Worm (Caenorhabditis elegans) whole organism, L3 larva: ENCODE data around the gene fbxb-106.

Experiments
- R02D3.7 ChIP-seq: fragments of 150-350 bp; optimal IDR thresholded peaks from 2 replicates; lab custom pipeline; 2014; ENCODE audit warnings: missing biosample characterization, missing genetic modification characterization
- ama-1 ChIP-seq: fragments of 150-350 bp; optimal IDR thresholded peaks from 2 replicates; lab custom pipeline; 2018
- ceh-9 ChIP-seq: sonication (generic microtip); optimal IDR thresholded peaks from 2 replicates; lab custom pipeline; 2018; ENCODE audit warnings: missing biosample characterization, missing genetic modification characterization
- fkh-10 ChIP-seq: sonication (generic microtip); optimal IDR thresholded peaks from 2 replicates; lab custom pipeline; 2017; ENCODE audit warnings: missing biosample characterization, missing genetic modification reagents, missing genetic modification characterization
- hmg-11 ChIP-seq: sonication (generic microtip); optimal IDR thresholded peaks from 2 replicates; lab custom pipeline; 2016; ENCODE audit warnings: missing genetic modification characterization, missing compliant biosample characterization
- lin-15B ChIP-seq: fragments of 150-350 bp; optimal IDR thresholded peaks from 2 replicates; lab custom pipeline; 2014; ENCODE audit warnings: missing biosample characterization, missing genetic modification characterization
- nhr-43 ChIP-seq: sonication (generic microtip); optimal IDR thresholded peaks from 2 replicates; lab custom pipeline; 2016; ENCODE audit warnings: mild to moderate bottlenecking, missing genetic modification characterization, missing compliant biosample characterization; ENCODE audit not compliant: poor library complexity, severe bottlenecking
- sea-2 ChIP-seq: fragments of 150-350 bp; sonication (generic microtip); optimal IDR thresholded peaks from 4 replicates; lab custom pipeline; 2014; ENCODE audit warnings: missing biosample characterization, missing genetic modification reagents, missing genetic modification characterization
- tbx-2 ChIP-seq: sonication (generic microtip); optimal IDR thresholded peaks from 2 replicates; lab custom pipeline; 2016; ENCODE audit warnings: mild to moderate bottlenecking, missing genetic modification characterization, missing compliant biosample characterization
- ztf-11 ChIP-seq: fragments of 150-350 bp; optimal IDR thresholded peaks from 2 replicates; lab custom pipeline; 2014; ENCODE audit warnings: missing biosample characterization, missing genetic modification characterization

ce11 chrII:2752999-2753398 lies 9.2 kb upstream of the fbxb-106 start, which contains the start of gene F29A7.3:
- no peak for TF ChIP-seq ztf-11 (tag; lab: Kevin White, UChicago)
- no peak for TF ChIP-seq sea-2 (GFP tag; lab: Kevin White, UChicago)
- no peak for TF ChIP-seq nhr-43
- TF ChIP-seq R02D3.7 (tag; lab: Kevin White, UChicago), result no peak
- no peak for TF ChIP-seq hmg-11 (tag; lab: Kevin White, UChicago)
- no peak for TF ChIP-seq ama-1 (lab: Kevin White, UChicago)
- TF ChIP-seq tbx-2 (tag; lab: Kevin White, UChicago), result no peak
- no peak for TF ChIP-seq ceh-9 (tag; lab: Kevin White, UChicago)
- no peak for TF ChIP-seq lin-15B
- no peak for TF ChIP-seq fkh-10
